Worm (Caenorhabditis elegans) whole organism, L2 larva: ENCODE data around the gene dim-1.

Experiments used
- C34F6.9 ChIP-seq: fragments of 150-350 bp; optimal IDR thresholded peaks from 2 replicates; lab custom pipeline; 2014; ENCODE audit warnings: missing biosample characterization, missing genetic modification characterization
- Y55F3AM.14 ChIP-seq: fragments of 200-800 bp; sonication (Bioruptor generic); optimal IDR thresholded peaks from 2 replicates; lab custom pipeline; 2018; ENCODE audit warnings: mild to moderate bottlenecking, missing genetic modification characterization, missing compliant biosample characterization
- aly-2 ChIP-seq: fragments of 150-350 bp; optimal IDR thresholded peaks from 2 replicates; lab custom pipeline; 2014; ENCODE audit warnings: missing biosample characterization, missing genetic modification characterization
- blmp-1 ChIP-seq: sonication (generic microtip); optimal IDR thresholded peaks from 2 replicates; lab custom pipeline; 2017; ENCODE audit warnings: missing genetic modification characterization, mild to moderate bottlenecking, missing compliant biosample characterization, antibody characterized with exemption, moderate library complexity; ENCODE audit not compliant: insufficient read depth
- ceh-16 ChIP-seq: fragments of 150-350 bp; optimal IDR thresholded peaks from 2 replicates; lab custom pipeline; 2014; ENCODE audit warnings: missing biosample characterization, missing genetic modification characterization
- crh-2 ChIP-seq: sonication (generic microtip); optimal IDR thresholded peaks from 2 replicates; lab custom pipeline; 2017; ENCODE audit warnings: missing biosample characterization, missing genetic modification characterization
- dmd-4 ChIP-seq: sonication (generic microtip); optimal IDR thresholded peaks from 2 replicates; lab custom pipeline; 2017; ENCODE audit warnings: missing biosample characterization, missing genetic modification characterization
- egl-27 ChIP-seq: sonication (generic microtip); optimal IDR thresholded peaks from 3 replicates; lab custom pipeline; 2017; ENCODE audit warnings: missing biosample characterization, missing genetic modification reagents, missing genetic modification characterization
- elt-3 ChIP-seq: sonication (generic microtip); optimal IDR thresholded peaks from 2 replicates; lab custom pipeline; 2017; ENCODE audit warnings: missing biosample characterization, missing genetic modification characterization
- fos-1 ChIP-seq: fragments of 150-350 bp; optimal IDR thresholded peaks from 2 replicates; lab custom pipeline; 2014; ENCODE audit warnings: missing biosample characterization, missing genetic modification characterization
- gmeb-1 ChIP-seq: fragments of 150-350 bp; optimal IDR thresholded peaks from 2 replicates; lab custom pipeline; 2014; ENCODE audit warnings: missing biosample characterization, missing genetic modification characterization
- lin-11 ChIP-seq: fragments of 150-350 bp; sonication (generic microtip); optimal IDR thresholded peaks from 2 replicates; lab custom pipeline; 2014; ENCODE audit warnings: missing biosample characterization, missing genetic modification characterization, inconsistent platforms, mixed read lengths
- lin-13 ChIP-seq: fragments of 150-350 bp; optimal IDR thresholded peaks from 2 replicates; lab custom pipeline; 2014; ENCODE audit warnings: missing biosample characterization, missing genetic modification reagents, missing genetic modification characterization
- lsy-2 ChIP-seq, 2 experiments: fragments of 150-350 bp in 1 of 2; sonication (generic microtip) in 1 of 2; optimal IDR thresholded peaks; 2 replicates each; lab custom pipeline; 2014 to 2017; ENCODE audit warnings: missing biosample characterization in 2 of 2, missing genetic modification characterization in 2 of 2
- mab-5 ChIP-seq: fragments of 150-350 bp; optimal IDR thresholded peaks from 2 replicates; lab custom pipeline; 2014; ENCODE audit warnings: missing biosample characterization, missing genetic modification characterization
- mdl-1 ChIP-seq, 2 experiments: fragments of 150-350 bp in 1 of 2; sonication (generic microtip) in 1 of 2; optimal IDR thresholded peaks; 2 replicates each; lab custom pipeline; 2017; ENCODE audit warnings: missing biosample characterization in 2 of 2, missing genetic modification characterization in 2 of 2
- nhr-11 ChIP-seq: fragments of 150-350 bp; optimal IDR thresholded peaks from 2 replicates; lab custom pipeline; 2014; ENCODE audit warnings: missing biosample characterization, missing genetic modification characterization
- nhr-129 ChIP-seq: fragments of 150-350 bp; optimal IDR thresholded peaks from 2 replicates; lab custom pipeline; 2014; ENCODE audit warnings: missing biosample characterization, missing genetic modification characterization
- nhr-21 ChIP-seq: fragments of 150-350 bp; optimal IDR thresholded peaks from 2 replicates; lab custom pipeline; 2014; ENCODE audit warnings: missing biosample characterization, missing genetic modification characterization
- nhr-237 ChIP-seq: fragments of 150-350 bp; optimal IDR thresholded peaks from 2 replicates; lab custom pipeline; 2014; ENCODE audit warnings: missing biosample characterization, missing genetic modification characterization
- nhr-25 ChIP-seq: fragments of 150-350 bp; sonication (generic microtip); optimal IDR thresholded peaks from 3 replicates; lab custom pipeline; 2014; ENCODE audit warnings: missing biosample characterization, missing genetic modification characterization
- nhr-6 ChIP-seq: fragments of 150-350 bp; optimal IDR thresholded peaks from 2 replicates; lab custom pipeline; 2014; ENCODE audit warnings: missing biosample characterization, missing genetic modification characterization
- peb-1 ChIP-seq: fragments of 150-350 bp; optimal IDR thresholded peaks from 2 replicates; lab custom pipeline; 2014; ENCODE audit warnings: missing biosample characterization, missing genetic modification characterization
- skn-1 ChIP-seq: sonication (generic microtip); optimal IDR thresholded peaks from 2 replicates; lab custom pipeline; 2017; ENCODE audit warnings: missing biosample characterization, missing genetic modification characterization
- sma-3 ChIP-seq: sonication (generic microtip); optimal IDR thresholded peaks from 2 replicates; lab custom pipeline; 2016; ENCODE audit warnings: missing genetic modification reagents, missing genetic modification characterization, missing compliant biosample characterization
- sma-9 ChIP-seq, 2 experiments: fragments of 150-350 bp in 1 of 2; sonication (generic microtip) in 1 of 2; optimal IDR thresholded peaks; 2 replicates each; lab custom pipeline; 2014 to 2016; ENCODE audit warnings: missing genetic modification characterization in 2 of 2, mild to moderate bottlenecking in 1 of 2, missing biosample characterization in 1 of 2, missing compliant biosample characterization in 1 of 2, missing genetic modification reagents in 1 of 2, moderate library complexity in 1 of 2
- snpc-4 ChIP-seq: fragments of 150-350 bp; optimal IDR thresholded peaks from 2 replicates; lab custom pipeline; 2014; ENCODE audit warnings: missing biosample characterization, missing genetic modification characterization
- unc-55 ChIP-seq: fragments of 150-350 bp; sonication (generic microtip); optimal IDR thresholded peaks from 3 replicates; lab custom pipeline; 2014; ENCODE audit warnings: missing biosample characterization, missing genetic modification reagents, missing genetic modification characterization
- ztf-11 ChIP-seq: sonication (generic microtip); optimal IDR thresholded peaks from 2 replicates; lab custom pipeline; 2017; ENCODE audit warnings: missing biosample characterization, missing genetic modification characterization
- ztf-4 ChIP-seq: fragments of 150-350 bp; optimal IDR thresholded peaks from 2 replicates; lab custom pipeline; 2014; ENCODE audit warnings: missing biosample characterization, missing genetic modification characterization

dim-1 gene

ce11 chrX:8057791-8058270 is at the start of gene dim-1:
TSS of gene dim-1 (minus strand) at chrX:8058220.
- TF ChIP-seq C34F6.9 (tag; lab: Kevin White, UChicago): peak; percentile 64
- TF ChIP-seq unc-55 (GFP tag; lab: Kevin White, UChicago): peak; percentile 25
- TF ChIP-seq mab-5 (tag; lab: Kevin White, UChicago): no peak

- peak; percentile 5 for TF ChIP-seq nhr-25 (tag; lab: Kevin White, UChicago)
- no peak for TF ChIP-seq lsy-2 (tag; optimal IDR thresholded peaks at IDR 0.05; lab: Kevin White, UChicago)
- TF ChIP-seq nhr-21 (tag; lab: Kevin White, UChicago): peak; percentile 23
- TF ChIP-seq lin-11: peak; percentile 2
- peak; percentile 34 for TF ChIP-seq crh-2 (tag; lab: Kevin White, UChicago)
Measured at ce11 chrX:8103899-8104298, 45.9 kb upstream of the dim-1 start, which contains the start of gene K07E3.2. TSS of gene K07E3.2 (plus strand) at chrX:8104298.

- TF ChIP-seq sma-9 (GFP tag; optimal IDR thresholded peaks at IDR 0.05; lab: Kevin White, UChicago): no peak
- TF ChIP-seq sma-9 (tag; optimal IDR thresholded peaks at IDR 0.05; lab: Kevin White, UChicago): no peak
- no peak for TF ChIP-seq ztf-11 (tag; lab: Kevin White, UChicago)
- TF ChIP-seq gmeb-1 (tag; lab: Kevin White, UChicago): no peak
- TF ChIP-seq fos-1 (tag; lab: Kevin White, UChicago): peak; percentile 40
- no peak for TF ChIP-seq elt-3 (tag; lab: Kevin White, UChicago)
- TF ChIP-seq nhr-237 (tag; lab: Kevin White, UChicago): no peak
- TF ChIP-seq, all 48 proteins: peak for 1
Measured at ce11 chrX:8098813-8099360, 40.9 kb upstream of the dim-1 start, which contains the start of gene catp-5. TSS of gene catp-5 (minus strand) at chrX:8098863.

ce11 chrX:8089916-8090315 is 31.9 kb upstream of the dim-1 start:
- TF ChIP-seq lsy-2 (tag; optimal IDR thresholded peaks at IDR 0.05; lab: Kevin White, UChicago) (no peak), sma-9 (GFP tag; optimal IDR thresholded peaks at IDR 0.05; lab: Kevin White, UChicago) (peak; percentile 90), sma-9 (tag; optimal IDR thresholded peaks at IDR 0.05; lab: Kevin White, UChicago) (no peak), lin-13 (GFP tag; lab: Kevin White, UChicago) (no peak), nhr-11 (no peak), ceh-16 (tag; lab: Kevin White, UChicago) (no peak), egl-27 (no peak), lin-11 (no peak), aly-2 (no peak), nhr-129 (tag; lab: Kevin White, UChicago) (peak; percentile 58), skn-1 (tag; lab: Kevin White, UChicago) (no peak), nhr-6 (peak; percentile 16), nhr-21 (tag; lab: Kevin White, UChicago) (peak; percentile 68), dmd-4 (tag; lab: Kevin White, UChicago) (no peak), mdl-1 (tag; optimal IDR thresholded peaks at IDR 0.05; lab: Kevin White, UChicago) (peak in 1 of 2 experiments; percentile 40), crh-2 (tag; lab: Kevin White, UChicago) (peak; percentile 28), ztf-4 (tag; lab: Kevin White, UChicago) (no peak), C34F6.9 (tag; lab: Kevin White, UChicago) (peak; percentile 17), blmp-1 (tag; lab: Kevin White, UChicago) (peak; percentile 8)
- TF ChIP-seq, all 48 proteins: peak for 8

ce11 chrX:8089266-8089909 is 31.4 kb upstream of the dim-1 start:
- TF ChIP-seq snpc-4: no peak
- peak; percentile 28 for TF ChIP-seq sma-9 (GFP tag; optimal IDR thresholded peaks at IDR 0.05; lab: Kevin White, UChicago)
- TF ChIP-seq sma-9 (tag; optimal IDR thresholded peaks at IDR 0.05; lab: Kevin White, UChicago): no peak
- TF ChIP-seq ztf-11 (tag; lab: Kevin White, UChicago): no peak
- TF ChIP-seq fos-1 (tag; lab: Kevin White, UChicago): peak; percentile 56
- TF ChIP-seq nhr-25 (tag; lab: Kevin White, UChicago): peak; percentile 51
- no peak for TF ChIP-seq peb-1 (tag; lab: Kevin White, UChicago)
- TF ChIP-seq sma-3 (GFP tag; lab: Kevin White, UChicago): peak; percentile 37
- peak; percentile 37 for TF ChIP-seq blmp-1 (tag; lab: Kevin White, UChicago)
- TF ChIP-seq Y55F3AM.14 (GFP tag; lab: Kevin White, UChicago): no peak
